Worm (Caenorhabditis elegans): ENCODE data around the gene R10H10.3.

- TF ChIP-seq unc-62 (GFP tag; optimal IDR thresholded peaks at IDR 0.05) (no peak), nhr-11 (tag; optimal IDR thresholded peaks at IDR 0.05) (no peak), skn-1 (tag; optimal IDR thresholded peaks at IDR 0.05) (no peak), ama-1 (optimal IDR thresholded peaks at IDR 0.05) (no peak), ceh-82 (tag; optimal IDR thresholded peaks at IDR 0.05) (no peak), zag-1 (tag; optimal IDR thresholded peaks at IDR 0.05) (no peak), lsy-2 (tag; optimal IDR thresholded peaks at IDR 0.05) (no peak), mdl-1 (tag; optimal IDR thresholded peaks at IDR 0.05) (no peak), lin-13 (GFP tag; optimal IDR thresholded peaks at IDR 0.05) (no peak), unc-39 (tag; optimal IDR thresholded peaks at IDR 0.05) (no peak), nhr-237 (tag; optimal IDR thresholded peaks at IDR 0.05) (no peak), mab-5 (tag; optimal IDR thresholded peaks at IDR 0.05) (no peak), elt-3 (tag; optimal IDR thresholded peaks at IDR 0.05) (no peak)
Observed at ce11 chrIV:10436401-10436800, 48.1 kb downstream of the R10H10.3 start, which contains the start of gene ins-1.
